Fruit fly (Drosophila melanogaster) whole organism, pupa: ENCODE measurements around the gene FipoQ.

Experiments used
- CG10348 ChIP-seq: fragments of 200-800 bp; sonication (Bioruptor generic); IDR thresholded peaks from 2 replicates; pipeline ENCODE4 v1.3.6; 2022; ENCODE audit warnings: missing biosample characterization, missing genetic modification characterization
- CG13204 ChIP-seq: fragments of 200-800 bp; sonication (Bioruptor generic); optimal IDR thresholded peaks from 2 replicates; lab custom pipeline; 2018; ENCODE audit warnings: missing biosample characterization, mild to moderate bottlenecking, missing genetic modification characterization, moderate library complexity
- CG14655 ChIP-seq: fragments of 200-800 bp; sonication (Bioruptor generic); optimal IDR thresholded peaks from 3 replicates; lab custom pipeline; 2017; ENCODE audit warnings: mild to moderate bottlenecking, missing biosample characterization, missing genetic modification reagents, missing genetic modification characterization
- CG15710 ChIP-seq: fragments of 200-800 bp; sonication (Bioruptor generic); optimal IDR thresholded peaks from 2 replicates; lab custom pipeline; 2018; ENCODE audit warnings: missing biosample characterization, mild to moderate bottlenecking, missing genetic modification characterization, moderate library complexity
- CG34367 ChIP-seq: fragments of 200-800 bp; sonication (Bioruptor generic); optimal IDR thresholded peaks from 2 replicates; lab custom pipeline; 2018; ENCODE audit warnings: missing biosample characterization, mild to moderate bottlenecking, missing genetic modification characterization
- CG4496 ChIP-seq: fragments of 200-800 bp; sonication (Bioruptor generic); IDR thresholded peaks from 3 replicates; pipeline ENCODE4 v1.3.6; 2022; ENCODE audit warnings: missing biosample characterization, missing genetic modification characterization
- Ets98B ChIP-seq: fragments of 200-800 bp; sonication (Bioruptor generic); IDR thresholded peaks from 2 replicates; pipeline ENCODE4 v1.3.6; 2022; ENCODE audit warnings: missing biosample characterization, missing genetic modification characterization
- Pif1B ChIP-seq: fragments of 200-800 bp; sonication (Bioruptor generic); optimal IDR thresholded peaks from 3 replicates; lab custom pipeline; 2016; ENCODE audit warnings: missing biosample characterization, missing genetic modification characterization
- rn ChIP-seq: fragments of 200-800 bp; sonication (Bioruptor generic); IDR thresholded peaks from 2 replicates; pipeline ENCODE4 v1.3.6; 2022; ENCODE audit warnings: missing biosample characterization, missing genetic modification characterization

dm6 chr3R:29478952-29479538 is 15.5 kb upstream of the FipoQ start:
- TF ChIP-seq Ets98B (GFP tag; lab: Robert Waterston, UW) (peak; percentile 57), rn (GFP tag; lab: Robert Waterston, UW) (peak; percentile 35; the same call in 1 of the 2 replicates), CG13204 (GFP tag; lab: Kevin White, UChicago) (no peak), CG10348 (GFP tag; lab: Robert Waterston, UW) (no peak), Pif1B (GFP tag; lab: Kevin White, UChicago) (peak; percentile 27), CG34367 (tag; lab: Kevin White, UChicago) (no peak), CG15710 (tag; lab: Kevin White, UChicago) (peak; percentile 45), CG14655 (GFP tag; lab: Kevin White, UChicago) (no peak), CG4496 (GFP tag; lab: Robert Waterston, UW) (peak; percentile 47)
